Fruit fly (Drosophila melanogaster) S2 (cell line): ENCODE data around the gene ara.

Experiments used
- CG8478 ChIP-seq: fragments of >200 bp; optimal IDR thresholded peaks from 2 replicates; lab custom pipeline; 2018
- CTCF ChIP-seq, 2 experiments: fragments of >200 bp; optimal IDR thresholded peaks; 2 replicates each; lab custom pipeline; 2018

DNA sequence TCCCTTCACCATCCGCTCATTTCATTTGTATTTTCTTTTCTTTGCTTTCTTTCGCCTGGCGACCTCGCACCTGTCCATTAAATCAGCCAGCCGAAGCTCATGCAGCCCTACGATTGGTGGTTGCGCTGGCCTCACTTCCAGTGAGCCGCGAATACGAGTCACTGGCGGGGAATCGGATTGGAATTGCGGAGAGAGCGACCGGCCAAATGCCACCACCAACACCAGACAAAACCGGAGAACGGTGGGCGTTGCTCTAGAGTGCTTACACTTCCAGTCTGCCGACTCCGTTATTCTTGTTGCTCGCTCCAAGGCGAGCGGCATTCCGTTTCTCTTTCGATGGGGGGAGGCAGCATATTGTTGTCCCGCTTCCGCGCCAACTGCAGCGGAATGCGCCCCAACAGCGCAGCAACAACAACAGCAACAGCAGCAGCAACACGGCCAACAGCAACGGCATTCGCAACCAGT, at the start of gene ara:
- TF ChIP-seq CG8478 (lab: Kevin White, UChicago), result no peak
- TF ChIP-seq CTCF (optimal IDR thresholded peaks at IDR 0.05; lab: Kevin White, UChicago), result no peak
